Fruit fly (Drosophila melanogaster) whole organism, wandering third instar larva: ENCODE data around the gene RSG7.

Source experiments
- CrebA ChIP-seq: fragments of 200-800 bp; sonication (Bioruptor generic); optimal IDR thresholded peaks from 2 replicates; lab custom pipeline; 2016; ENCODE audit warnings: missing biosample characterization, mild to moderate bottlenecking, missing genetic modification characterization, borderline replicate concordance
- Myc ChIP-seq: fragments of >200 bp; optimal IDR thresholded peaks from 2 replicates; lab custom pipeline; 2017
- OdsH ChIP-seq: fragments of 200-800 bp; sonication (Bioruptor generic); optimal IDR thresholded peaks from 2 replicates; lab custom pipeline; 2016; ENCODE audit warnings: missing biosample characterization, mild to moderate bottlenecking, missing genetic modification characterization
- Sp1 ChIP-seq: fragments of 200-800 bp; sonication (Bioruptor generic); optimal IDR thresholded peaks from 3 replicates; lab custom pipeline; 2019; ENCODE audit warnings: missing biosample characterization, mild to moderate bottlenecking, missing genetic modification characterization, moderate library complexity
- br ChIP-seq: fragments of 200-800 bp; sonication (Bioruptor generic); optimal IDR thresholded peaks from 2 replicates; lab custom pipeline; 2016; ENCODE audit warnings: missing biosample characterization, missing genetic modification characterization
- dmrt93B ChIP-seq: fragments of 200-800 bp; sonication (Bioruptor generic); optimal IDR thresholded peaks from 2 replicates; lab custom pipeline; 2018; ENCODE audit warnings: missing biosample characterization, mild to moderate bottlenecking, missing genetic modification characterization
- h ChIP-seq: fragments of 200-800 bp; sonication (Bioruptor generic); optimal IDR thresholded peaks from 3 replicates; lab custom pipeline; 2016; ENCODE audit warnings: missing biosample characterization, mild to moderate bottlenecking, missing genetic modification characterization
- lola ChIP-seq: fragments of >200 bp; optimal IDR thresholded peaks from 2 replicates; lab custom pipeline; 2017; ENCODE audit warnings: missing biosample characterization, missing genetic modification characterization
- psq ChIP-seq: fragments of 200-800 bp; sonication (Bioruptor generic); optimal IDR thresholded peaks from 3 replicates; lab custom pipeline; 2017; ENCODE audit warnings: missing biosample characterization, mild to moderate bottlenecking, missing genetic modification characterization, moderate library complexity
- woc ChIP-seq: sonication (Bioruptor generic); optimal IDR thresholded peaks from 2 replicates; lab custom pipeline; 2016; ENCODE audit warnings: missing biosample characterization, mild to moderate bottlenecking, missing genetic modification characterization

DNA sequence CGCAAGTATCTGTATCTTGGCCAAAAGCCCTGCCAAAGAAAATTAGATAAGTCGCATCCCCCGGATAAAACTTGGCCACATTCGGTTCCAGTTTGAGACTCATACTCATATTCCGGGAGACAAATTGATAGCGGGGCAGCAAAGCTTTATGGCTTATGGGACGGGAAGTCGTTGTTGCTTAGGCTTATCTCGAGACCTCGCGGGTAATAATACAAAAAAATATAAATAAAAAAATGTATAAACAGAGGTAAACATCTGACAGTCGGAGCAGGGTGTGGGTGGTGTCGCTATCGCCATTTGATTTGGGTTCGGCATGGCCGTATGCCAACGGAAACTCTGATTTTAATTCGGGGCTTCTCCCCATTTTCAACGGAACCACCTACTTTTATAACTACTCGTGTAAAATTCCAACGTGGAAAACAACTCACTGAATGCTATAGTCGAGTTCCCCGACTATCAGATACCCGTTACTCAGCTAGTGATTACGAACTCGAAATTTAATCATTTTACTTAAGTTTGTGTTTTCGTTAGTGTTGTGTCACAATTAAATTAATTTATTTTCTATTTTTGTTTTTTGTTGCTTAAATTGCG lies 6.5 kb downstream of the RSG7 start:
- TF ChIP-seq Myc (lab: Kevin White, UChicago) (no peak), dmrt93B (GFP tag; lab: Kevin White, UChicago) (no peak), lola (no peak), OdsH (GFP tag; lab: Kevin White, UChicago) (no peak), psq (GFP tag; lab: Kevin White, UChicago) (no peak), woc (GFP tag; lab: Kevin White, UChicago) (no peak), CrebA (GFP tag; lab: Kevin White, UChicago) (no peak), h (no peak), Sp1 (no peak), br (GFP tag; lab: Kevin White, UChicago) (no peak)
